Fruit fly (Drosophila melanogaster) whole organism, embryonic: ENCODE measurements around the gene Elo68alpha.

Source experiments
- BEAF-32 ChIP-seq: fragments of 200-800 bp; sonication (Bioruptor generic); optimal IDR thresholded peaks from 3 replicates; lab custom pipeline; 2017; ENCODE audit warnings: missing biosample characterization, missing genetic modification characterization, mild to moderate bottlenecking, moderate library complexity, missing genetic modification reagents
- Bgb ChIP-seq: fragments of 200-800 bp; sonication (Bioruptor generic); IDR thresholded peaks from 2 replicates; pipeline ENCODE4 v1.3.6; 2022; ENCODE audit warnings: missing biosample characterization, missing genetic modification characterization; ENCODE audit not compliant: partially characterized antibody
- BtbVII ChIP-seq: fragments of 200-800 bp; sonication (Bioruptor generic); optimal IDR thresholded peaks from 3 replicates; lab custom pipeline; 2017; ENCODE audit warnings: missing biosample characterization, mild to moderate bottlenecking, missing genetic modification characterization
- CG10979 ChIP-seq: fragments of 200-800 bp; sonication (Bioruptor generic); optimal IDR thresholded peaks from 2 replicates; lab custom pipeline; 2018; ENCODE audit warnings: missing biosample characterization, mild to moderate bottlenecking, missing genetic modification characterization, moderate library complexity
- CG11093 ChIP-seq: fragments of 200-800 bp; sonication (Bioruptor generic); IDR thresholded peaks from 3 replicates; pipeline ENCODE4 v1.3.6; 2022; ENCODE audit warnings: missing biosample characterization, missing genetic modification characterization
- CG14710 ChIP-seq: fragments of 200-800 bp; sonication (Bioruptor generic); optimal IDR thresholded peaks from 3 replicates; lab custom pipeline; 2019; ENCODE audit warnings: missing biosample characterization, mild to moderate bottlenecking, missing genetic modification characterization, moderate library complexity
- CG15514 ChIP-seq: fragments of 200-800 bp; sonication (Bioruptor generic); optimal IDR thresholded peaks from 3 replicates; lab custom pipeline; 2017; ENCODE audit warnings: missing biosample characterization, missing genetic modification characterization, mild to moderate bottlenecking, moderate library complexity, missing genetic modification reagents
- CG1603 ChIP-seq: fragments of 200-800 bp; sonication (Bioruptor generic); optimal IDR thresholded peaks from 2 replicates; lab custom pipeline; 2019; ENCODE audit warnings: missing biosample characterization, mild to moderate bottlenecking, missing genetic modification characterization, moderate library complexity
- CG17802 ChIP-seq: fragments of 200-800 bp; sonication (Bioruptor generic); optimal IDR thresholded peaks from 2 replicates; lab custom pipeline; 2018; ENCODE audit warnings: missing biosample characterization, mild to moderate bottlenecking, missing genetic modification characterization, moderate library complexity
- CG3995 ChIP-seq: fragments of 200-800 bp; sonication (Bioruptor generic); optimal IDR thresholded peaks from 3 replicates; lab custom pipeline; 2016; ENCODE audit warnings: missing biosample characterization, missing genetic modification characterization
- CG4617 ChIP-seq: fragments of 200-800 bp; sonication (Bioruptor generic); optimal IDR thresholded peaks from 3 replicates; lab custom pipeline; 2016; ENCODE audit warnings: missing biosample characterization, missing genetic modification characterization, borderline replicate concordance
- CG6683 ChIP-seq: fragments of 200-800 bp; sonication (Bioruptor generic); optimal IDR thresholded peaks from 2 replicates; lab custom pipeline; 2017; ENCODE audit warnings: missing biosample characterization, mild to moderate bottlenecking, missing genetic modification characterization, missing genetic modification reagents
- CG6765 ChIP-seq: fragments of 200-800 bp; sonication (Bioruptor generic); optimal IDR thresholded peaks from 3 replicates; lab custom pipeline; 2017; ENCODE audit warnings: missing biosample characterization, mild to moderate bottlenecking, missing genetic modification characterization
- CG7357 ChIP-seq: fragments of 200-800 bp; sonication (Bioruptor generic); IDR thresholded peaks from 3 replicates; pipeline ENCODE4 v1.3.6; 2022; ENCODE audit warnings: missing biosample characterization, missing genetic modification characterization
- CG7786 ChIP-seq: fragments of 200-800 bp; sonication (Bioruptor generic); optimal IDR thresholded peaks from 2 replicates; lab custom pipeline; 2016; ENCODE audit warnings: missing biosample characterization, missing genetic modification characterization
- CG9727 ChIP-seq: fragments of 200-800 bp; sonication (Bioruptor generic); optimal IDR thresholded peaks from 3 replicates; lab custom pipeline; 2017; ENCODE audit warnings: missing biosample characterization, mild to moderate bottlenecking, missing genetic modification characterization
- CTCF ChIP-seq: fragments of 200-800 bp; sonication (Bioruptor generic); optimal IDR thresholded peaks from 2 replicates; lab custom pipeline; 2017; ENCODE audit warnings: missing biosample characterization, mild to moderate bottlenecking, missing genetic modification characterization, moderate library complexity
- CoRest ChIP-seq: fragments of 200-800 bp; sonication (Bioruptor generic); optimal IDR thresholded peaks from 3 replicates; lab custom pipeline; 2018; ENCODE audit warnings: missing biosample characterization, mild to moderate bottlenecking, missing genetic modification characterization, moderate library complexity
- Dad ChIP-seq: fragments of 200-800 bp; sonication (Bioruptor generic); optimal IDR thresholded peaks from 3 replicates; lab custom pipeline; 2016; ENCODE audit warnings: missing biosample characterization, missing genetic modification characterization
- E2f2 ChIP-seq: fragments of 200-800 bp; sonication (Bioruptor generic); IDR thresholded peaks from 2 replicates; pipeline ENCODE4 v1.3.6; 2022; ENCODE audit warnings: missing biosample characterization, missing genetic modification characterization
- ERR ChIP-seq: fragments of 200-800 bp; sonication (Bioruptor generic); optimal IDR thresholded peaks from 2 replicates; lab custom pipeline; 2016; ENCODE audit warnings: missing biosample characterization, missing genetic modification characterization
- Elba2 ChIP-seq: fragments of 200-800 bp; sonication (Bioruptor generic); optimal IDR thresholded peaks from 3 replicates; lab custom pipeline; 2016; ENCODE audit warnings: missing biosample characterization, missing genetic modification characterization
- Gsc ChIP-seq: fragments of 200-800 bp; sonication (Bioruptor generic); IDR thresholded peaks from 2 replicates; pipeline ENCODE4 v1.3.6; 2022; ENCODE audit warnings: missing biosample characterization, missing genetic modification characterization
- HLH3B ChIP-seq: fragments of 200-800 bp; sonication (Bioruptor generic); IDR thresholded peaks from 2 replicates; pipeline ENCODE4 v1.3.6; 2022; ENCODE audit warnings: missing biosample characterization, missing genetic modification characterization
- HmgD ChIP-seq: fragments of 200-800 bp; sonication (Bioruptor generic); optimal IDR thresholded peaks from 3 replicates; lab custom pipeline; 2016; ENCODE audit warnings: missing biosample characterization, missing genetic modification characterization
- Hr78 ChIP-seq, 2 experiments: fragments of 200-800 bp in 1 of 2; fragments of >200 bp in 1 of 2; sonication (Bioruptor generic) in 1 of 2; optimal IDR thresholded peaks; 2 replicates each; lab custom pipeline; 2017 to 2019; ENCODE audit warnings: missing biosample characterization in 2 of 2, missing genetic modification characterization in 2 of 2, mild to moderate bottlenecking in 1 of 2, moderate library complexity in 1 of 2
- Mes4 ChIP-seq: fragments of 200-800 bp; sonication (Bioruptor generic); optimal IDR thresholded peaks from 2 replicates; lab custom pipeline; 2016; ENCODE audit warnings: missing biosample characterization, missing genetic modification characterization
- Pdp1 ChIP-seq, 2 experiments: fragments of 200-800 bp; sonication (Bioruptor generic); optimal IDR thresholded peaks; 3 replicates each; lab custom pipeline; 2016; ENCODE audit warnings: missing biosample characterization in 2 of 2, missing genetic modification characterization in 2 of 2, mild to moderate bottlenecking in 1 of 2, moderate library complexity in 1 of 2
- Sry-δ ChIP-seq: fragments of 200-800 bp; sonication (Bioruptor generic); optimal IDR thresholded peaks from 2 replicates; lab custom pipeline; 2016; ENCODE audit warnings: missing biosample characterization, missing genetic modification characterization
- YL-1 ChIP-seq: fragments of 200-800 bp; sonication (Bioruptor generic); optimal IDR thresholded peaks from 3 replicates; lab custom pipeline; 2017; ENCODE audit warnings: missing biosample characterization, mild to moderate bottlenecking, missing genetic modification characterization
- bsh ChIP-seq, 2 experiments: fragments of 200-800 bp; sonication (Bioruptor generic); optimal IDR thresholded peaks; 2 replicates each; lab custom pipeline; 2017 to 2018; ENCODE audit warnings: mild to moderate bottlenecking in 2 of 2, missing biosample characterization in 2 of 2, missing genetic modification characterization in 2 of 2, moderate library complexity in 1 of 2
- chn ChIP-seq: fragments of 200-800 bp; sonication (Bioruptor generic); optimal IDR thresholded peaks from 2 replicates; lab custom pipeline; 2016; ENCODE audit warnings: missing biosample characterization, missing genetic modification characterization
- crol ChIP-seq: fragments of 200-800 bp; sonication (Bioruptor generic); IDR thresholded peaks from 2 replicates; pipeline ENCODE4 v1.3.6; 2022; ENCODE audit warnings: missing biosample characterization, missing genetic modification characterization
- dm ChIP-seq: fragments of 200-800 bp; sonication (Bioruptor generic); optimal IDR thresholded peaks from 3 replicates; lab custom pipeline; 2016; ENCODE audit warnings: missing biosample characterization, missing genetic modification characterization
- exex ChIP-seq: fragments of 200-800 bp; sonication (Bioruptor generic); optimal IDR thresholded peaks from 4 replicates; lab custom pipeline; 2018; ENCODE audit warnings: missing biosample characterization, mild to moderate bottlenecking, missing genetic modification characterization, moderate library complexity
- ftz-f1 ChIP-seq: fragments of 200-800 bp; sonication (Bioruptor generic); optimal IDR thresholded peaks from 2 replicates; lab custom pipeline; 2016; ENCODE audit warnings: missing biosample characterization, missing genetic modification characterization
- gfzf ChIP-seq: fragments of 200-800 bp; sonication (Bioruptor generic); optimal IDR thresholded peaks from 2 replicates; lab custom pipeline; 2016; ENCODE audit warnings: missing biosample characterization, mild to moderate bottlenecking, missing genetic modification characterization, moderate library complexity
- kay ChIP-seq: fragments of 200-800 bp; sonication (Bioruptor generic); optimal IDR thresholded peaks from 2 replicates; lab custom pipeline; 2016; ENCODE audit warnings: missing biosample characterization, missing genetic modification characterization
- nerfin-1 ChIP-seq: fragments of 200-800 bp; sonication (Bioruptor generic); optimal IDR thresholded peaks from 3 replicates; lab custom pipeline; 2019; ENCODE audit warnings: missing biosample characterization, mild to moderate bottlenecking, missing genetic modification characterization, moderate library complexity
- nom ChIP-seq: fragments of 200-800 bp; sonication (Bioruptor generic); optimal IDR thresholded peaks from 2 replicates; lab custom pipeline; 2017; ENCODE audit warnings: missing biosample characterization, missing genetic modification characterization, mild to moderate bottlenecking, moderate library complexity, missing genetic modification reagents
- odd ChIP-seq: fragments of 200-800 bp; sonication (Bioruptor generic); optimal IDR thresholded peaks from 2 replicates; lab custom pipeline; 2017; ENCODE audit warnings: missing biosample characterization, mild to moderate bottlenecking, missing genetic modification characterization
- phol ChIP-seq: fragments of 200-800 bp; sonication (Bioruptor generic); optimal IDR thresholded peaks from 3 replicates; lab custom pipeline; 2018; ENCODE audit warnings: missing biosample characterization, mild to moderate bottlenecking, missing genetic modification characterization, moderate library complexity
- pzg ChIP-seq: fragments of 200-800 bp; sonication (Bioruptor generic); optimal IDR thresholded peaks from 3 replicates; lab custom pipeline; 2018; ENCODE audit warnings: missing biosample characterization, mild to moderate bottlenecking, missing genetic modification characterization, moderate library complexity
- row ChIP-seq: fragments of 200-800 bp; sonication (Bioruptor generic); IDR thresholded peaks from 3 replicates; pipeline ENCODE4 v1.3.6; 2022; ENCODE audit warnings: missing biosample characterization, missing genetic modification characterization
- sd ChIP-seq: fragments of 200-800 bp; sonication (Bioruptor generic); optimal IDR thresholded peaks from 3 replicates; lab custom pipeline; 2018; ENCODE audit warnings: missing biosample characterization, mild to moderate bottlenecking, missing genetic modification characterization, moderate library complexity
- ssp ChIP-seq: fragments of 200-800 bp; sonication (Bioruptor generic); IDR thresholded peaks from 2 replicates; pipeline ENCODE4 v1.3.6; 2022; ENCODE audit warnings: missing biosample characterization, missing genetic modification characterization
- stc ChIP-seq: fragments of 200-800 bp; sonication (Bioruptor generic); IDR thresholded peaks from 2 replicates; pipeline ENCODE4 v1.3.6; 2022; ENCODE audit warnings: missing biosample characterization, missing genetic modification characterization
- yki ChIP-seq: fragments of >200 bp; optimal IDR thresholded peaks from 3 replicates; lab custom pipeline; 2018

Elo68alpha gene

DNA sequence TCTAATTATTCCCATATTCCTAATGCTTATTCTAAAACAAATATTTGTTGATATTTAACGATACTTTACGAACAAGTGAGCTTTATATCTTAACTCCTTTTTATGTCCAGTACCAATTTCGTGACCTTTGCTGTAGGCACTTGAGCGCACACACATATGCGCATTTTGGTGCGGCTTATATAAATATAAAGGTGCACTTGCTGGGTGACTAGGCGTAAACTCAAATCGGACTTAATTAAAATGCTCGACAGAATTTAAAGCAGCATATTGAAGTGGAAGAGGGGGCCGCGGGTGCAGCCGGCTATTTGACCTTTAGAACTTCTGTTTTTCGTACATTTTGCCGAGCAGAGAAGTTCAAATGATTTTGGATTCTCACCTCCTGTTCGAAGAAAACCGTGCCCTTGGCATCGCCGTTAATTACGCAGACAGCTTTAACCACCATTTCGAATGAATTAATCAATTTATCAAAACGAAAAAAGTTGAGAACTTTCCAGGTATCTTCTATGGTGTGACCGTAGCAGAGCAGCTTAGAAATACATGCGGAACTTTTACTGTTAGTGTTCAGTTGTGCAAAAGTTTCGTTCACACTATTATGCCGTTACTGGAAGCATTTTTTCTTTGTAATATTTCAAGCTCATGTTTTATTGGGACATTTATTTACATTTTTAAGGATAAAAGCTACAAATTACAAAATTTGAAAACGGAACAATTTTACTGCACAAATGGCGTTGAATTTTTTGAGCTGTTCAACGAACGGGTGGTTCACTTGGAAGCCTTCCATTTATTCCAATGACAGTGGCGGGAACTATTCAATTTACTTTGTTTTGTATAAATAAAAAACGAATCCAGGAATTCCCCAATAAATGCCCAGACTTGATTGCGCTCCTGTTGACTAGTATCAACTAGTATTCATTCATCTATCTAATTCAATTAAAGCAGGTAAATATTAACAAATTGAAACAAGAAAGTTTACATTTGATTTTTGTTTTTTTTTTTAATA, 10.7 kb upstream of the Elo68alpha start, which contains the start of gene Sod1 (continued):
- peak; percentile 73 for TF ChIP-seq YL-1 (GFP tag; lab: Kevin White, UChicago)
- peak; percentile 20 for TF ChIP-seq BEAF-32 (GFP tag; lab: Kevin White, UChicago)
- peak; percentile 89 for TF ChIP-seq CG17802 (tag; lab: Kevin White, UChicago)
- peak; percentile 15 for TF ChIP-seq dm
- TF ChIP-seq Pdp1 (GFP tag; optimal IDR thresholded peaks at IDR 0.05; lab: Kevin White, UChicago), result peak in 1 of 2 experiments; percentile 77
- TF ChIP-seq bsh (GFP tag; optimal IDR thresholded peaks at IDR 0.05; lab: Kevin White, UChicago), result peak; percentile 5 to 80
- peak; percentile 93 for TF ChIP-seq crol (GFP tag; lab: Robert Waterston, UW)
- TF ChIP-seq CG11093 (GFP tag; lab: Robert Waterston, UW), result no peak
- TF ChIP-seq Elba2 (GFP tag; lab: Kevin White, UChicago), result no peak
- peak; percentile 90 for TF ChIP-seq ftz-f1 (GFP tag; lab: Kevin White, UChicago)
- TF ChIP-seq pzg (GFP tag; lab: Kevin White, UChicago), result peak; percentile 76
- TF ChIP-seq CG6683 (GFP tag; lab: Kevin White, UChicago), result no peak
- TF ChIP-seq CG3995, result peak; percentile 89
- TF ChIP-seq yki (lab: Kevin White, UChicago), result no peak
- no peak for TF ChIP-seq CG7786 (GFP tag; lab: Kevin White, UChicago)
- peak; percentile 76 for TF ChIP-seq ssp (GFP tag; lab: Robert Waterston, UW)
- peak; percentile 29; the same call in 1 of the 2 replicates for TF ChIP-seq Bgb
- peak; percentile 98 for TF ChIP-seq CG15514 (GFP tag; lab: Kevin White, UChicago)
- peak; percentile 40 for TF ChIP-seq CG4617 (GFP tag; lab: Kevin White, UChicago)
- TF ChIP-seq HmgD, result peak; percentile 39
- TF ChIP-seq exex (tag; lab: Kevin White, UChicago), result peak; percentile 30
- TF ChIP-seq E2f2 (GFP tag; lab: Robert Waterston, UW), result peak; percentile 81
- TF ChIP-seq HLH3B (GFP tag; lab: Robert Waterston, UW), result no peak
- TF ChIP-seq BtbVII (GFP tag; lab: Kevin White, UChicago), result peak; percentile 51
- TF ChIP-seq nerfin-1, result no peak
- 0 out of 2 replicates have a peak, but pooled peaks have one; percentile 22 for TF ChIP-seq stc
- TF ChIP-seq ERR (GFP tag; lab: Kevin White, UChicago), result peak; percentile 71
- TF ChIP-seq kay (GFP tag; lab: Kevin White, UChicago), result no peak
- TF ChIP-seq Dad, result no peak
- TF ChIP-seq CG6765 (GFP tag; lab: Kevin White, UChicago), result peak; percentile 21
- TF ChIP-seq Hr78 (GFP tag; optimal IDR thresholded peaks at IDR 0.05; lab: Kevin White, UChicago), result peak in 1 of 2 experiments; percentile 97
- peak; percentile 27 for TF ChIP-seq CG1603 (tag; lab: Kevin White, UChicago)
- TF ChIP-seq row (GFP tag; lab: Robert Waterston, UW), result peak; percentile 45; the same call in 2 of the 3 replicates
- peak; percentile 92 for TF ChIP-seq gfzf (GFP tag; lab: Kevin White, UChicago)
- peak; percentile 34 for TF ChIP-seq Sry-δ
- TF ChIP-seq CG7357 (GFP tag; lab: Robert Waterston, UW), result peak; percentile 71
- no peak for TF ChIP-seq chn (GFP tag; lab: Kevin White, UChicago)
- peak; percentile 28 for TF ChIP-seq CG14710
- peak; percentile 5 for TF ChIP-seq CG9727
- TF ChIP-seq CTCF, result peak; percentile 10
- no peak for TF ChIP-seq odd
- no peak for TF ChIP-seq CG10979
- peak; percentile 24 for TF ChIP-seq sd
- peak; percentile 26 for TF ChIP-seq CoRest (tag; lab: Kevin White, UChicago)
- TF ChIP-seq phol (tag; lab: Kevin White, UChicago), result peak; percentile 8
- peak; percentile 98 for TF ChIP-seq nom
- no peak for TF ChIP-seq Gsc (GFP tag; lab: Robert Waterston, UW)
- no peak for TF ChIP-seq Mes4 (GFP tag; lab: Kevin White, UChicago)
